Fruit fly (Drosophila melanogaster) whole organism, embryonic: ENCODE measurements around the gene glu.

Experiments
- CG17186 ChIP-seq: fragments of 200-800 bp; sonication (Bioruptor generic); optimal IDR thresholded peaks from 3 replicates; lab custom pipeline; 2017; ENCODE audit warnings: missing biosample characterization, missing genetic modification reagents, missing genetic modification characterization
- CG2678 ChIP-seq: fragments of 200-800 bp; sonication (Bioruptor generic); optimal IDR thresholded peaks from 3 replicates; lab custom pipeline; 2019; ENCODE audit warnings: missing biosample characterization, mild to moderate bottlenecking, missing genetic modification characterization, moderate library complexity
- CG4360 ChIP-seq: fragments of 200-800 bp; sonication (Bioruptor generic); IDR thresholded peaks from 2 replicates; pipeline ENCODE4 v1.3.6; 2022; ENCODE audit warnings: missing biosample characterization, missing genetic modification characterization
- Opbp ChIP-seq: fragments of 200-800 bp; sonication (Bioruptor generic); IDR thresholded peaks from 3 replicates; pipeline ENCODE4 v1.3.6; 2022; ENCODE audit warnings: missing biosample characterization, missing genetic modification characterization; ENCODE audit not compliant: partially characterized antibody
- hb ChIP-seq: fragments of 200-800 bp; sonication (Bioruptor generic); IDR thresholded peaks from 3 replicates; pipeline ENCODE4 v1.3.6; 2022; ENCODE audit warnings: missing biosample characterization, missing genetic modification characterization; ENCODE audit not compliant: partially characterized antibody

- TF ChIP-seq Opbp (no peak), hb (GFP tag; lab: Robert Waterston, UW) (no peak), CG4360 (no peak), CG17186 (GFP tag; lab: Kevin White, UChicago) (no peak), CG2678 (tag; lab: Kevin White, UChicago) (no peak)
Observed at dm6 chr2L:16766070-16766752, 28.0 kb upstream of the glu start, which contains the start of gene Mhc.
